Fruit fly (Drosophila melanogaster): ENCODE data around the gene CG33285.

Gene CG33285

dm6 chr3L:21130839-21131410 is 42.1 kb upstream of the CG33285 start, which contains the start of gene ko (continued):
- TF ChIP-seq Sin3A (optimal IDR thresholded peaks at IDR 0.05) (no peak), tap (tag; optimal IDR thresholded peaks at IDR 0.05) (no peak), CG15696 (tag; optimal IDR thresholded peaks at IDR 0.05) (peak; percentile 60), bsh (GFP tag; optimal IDR thresholded peaks at IDR 0.05) (peak in 1 of 2 experiments; percentile 63), HmgZ (tag; optimal IDR thresholded peaks at IDR 0.05) (no peak), pnt (GFP tag; optimal IDR thresholded peaks at IDR 0.05) (peak; percentile 17), Gug (GFP tag; IDR thresholded peaks at IDR 0.05) (no peak), GATAe (GFP tag; conservative IDR thresholded peaks at IDR 0.05) (no peak), Dp (GFP tag; optimal IDR thresholded peaks at IDR 0.05) (peak; percentile 52), unpg (GFP tag; optimal IDR thresholded peaks at IDR 0.05) (peak; percentile 57), CG3065 (GFP tag; optimal IDR thresholded peaks at IDR 0.05) (no peak), CG2199 (GFP tag; IDR thresholded peaks at IDR 0.05) (0 out of 3 replicates have a peak, but pooled peaks have one; percentile 62), stc (GFP tag; IDR thresholded peaks at IDR 0.05) (peak; percentile 66; the same call in 1 of the 2 replicates), CG11504 (tag; optimal IDR thresholded peaks at IDR 0.05) (no peak), Asciz (GFP tag; optimal IDR thresholded peaks at IDR 0.05) (peak; percentile 77), CG17829 (tag; optimal IDR thresholded peaks at IDR 0.05) (peak; percentile 25), al (GFP tag; IDR thresholded peaks at IDR 0.05) (no peak), CG6654 (GFP tag; optimal IDR thresholded peaks at IDR 0.05) (no peak), CG18262 (tag; optimal IDR thresholded peaks at IDR 0.05) (peak; percentile 21), CG18011 (GFP tag; optimal IDR thresholded peaks at IDR 0.05) (no peak), usp (GFP tag; optimal IDR thresholded peaks at IDR 0.05) (no peak), CG7786 (GFP tag; optimal IDR thresholded peaks at IDR 0.05) (peak; percentile 20), CG7839 (tag; optimal IDR thresholded peaks at IDR 0.05) (no peak), chinmo (GFP tag; IDR thresholded peaks at IDR 0.05; ENCODE audit: partially characterized antibody) (peak; percentile 28; the same call in 1 of the 4 replicates), ara (GFP tag; IDR thresholded peaks at IDR 0.05) (peak; percentile 42; the same call in 1 of the 2 replicates), sim (GFP tag; IDR thresholded peaks at IDR 0.05) (peak; percentile 47; the same call in 1 of the 2 replicates), CG15011 (GFP tag; optimal IDR thresholded peaks at IDR 0.05) (peak; percentile 21), Eip74EF (GFP tag; optimal IDR thresholded peaks at IDR 0.05) (peak in 1 of 2 experiments; percentile 59), CG4730 (GFP tag; IDR thresholded peaks at IDR 0.05) (no peak), CG8089 (GFP tag; optimal IDR thresholded peaks at IDR 0.05) (peak; percentile 41), CG15479 (GFP tag; optimal IDR thresholded peaks at IDR 0.05) (peak; percentile 25), CG10654 (GFP tag; optimal IDR thresholded peaks at IDR 0.05) (peak; percentile 24), CG34376 (GFP tag; optimal IDR thresholded peaks at IDR 0.05) (no peak), CG42726 (GFP tag; IDR thresholded peaks at IDR 0.05; ENCODE audit: partially characterized antibody) (no peak), CG14710 (tag; optimal IDR thresholded peaks at IDR 0.05) (peak; percentile 12), CG8388 (GFP tag; optimal IDR thresholded peaks at IDR 0.05) (peak; percentile 21), CG4707 (GFP tag; optimal IDR thresholded peaks at IDR 0.05) (peak; percentile 71), CG1647 (GFP tag; optimal IDR thresholded peaks at IDR 0.05) (no peak), CG2202 (tag; optimal IDR thresholded peaks at IDR 0.05) (peak; percentile 69), CG8924 (tag; optimal IDR thresholded peaks at IDR 0.05) (no peak), dpn (GFP tag; optimal IDR thresholded peaks at IDR 0.05) (no peak), BtbVII (GFP tag; optimal IDR thresholded peaks at IDR 0.05) (no peak), CG13296 (GFP tag; optimal IDR thresholded peaks at IDR 0.05) (peak; percentile 3), CG11696 (GFP tag; IDR thresholded peaks at IDR 0.05) (no peak), CG1603 (tag; optimal IDR thresholded peaks at IDR 0.05) (peak; percentile 52), gcm (GFP tag; optimal IDR thresholded peaks at IDR 0.05) (peak; percentile 51), CG12391 (tag; optimal IDR thresholded peaks at IDR 0.05) (peak; percentile 5), Chrac-16 (GFP tag; optimal IDR thresholded peaks at IDR 0.05) (no peak), wor (GFP tag; IDR thresholded peaks at IDR 0.05) (no peak)

All from whole organism, embryonic.